Worm (Caenorhabditis elegans) whole organism, mixed stage, embryonic: ENCODE results near the gene ZK945.6.

Experiments used
- M03D4.4 ChIP-seq: sonication (generic microtip); optimal IDR thresholded peaks from 2 replicates; lab custom pipeline; 2017; ENCODE audit warnings: mild to moderate bottlenecking, missing genetic modification characterization, missing compliant biosample characterization
- bed-3 ChIP-seq: fragments of 200-800 bp; sonication (Bioruptor generic); optimal IDR thresholded peaks from 3 replicates; lab custom pipeline; 2018; ENCODE audit warnings: mild to moderate bottlenecking, missing genetic modification characterization, moderate library complexity, missing compliant biosample characterization
- blmp-1 ChIP-seq: fragments of 150-350 bp; optimal IDR thresholded peaks from 2 replicates; lab custom pipeline; 2014; ENCODE audit warnings: missing biosample characterization, missing genetic modification characterization
- ceh-39 ChIP-seq: fragments of 150-350 bp; optimal IDR thresholded peaks from 2 replicates; lab custom pipeline; 2014; ENCODE audit warnings: missing biosample characterization, missing genetic modification characterization
- ceh-43 ChIP-seq: fragments of 200-800 bp; sonication (Bioruptor generic); optimal IDR thresholded peaks from 2 replicates; lab custom pipeline; 2018; ENCODE audit warnings: mild to moderate bottlenecking, missing genetic modification characterization, moderate library complexity, missing compliant biosample characterization
- ceh-83 ChIP-seq: fragments of 200-800 bp; sonication (Bioruptor generic); optimal IDR thresholded peaks from 2 replicates; lab custom pipeline; 2018; ENCODE audit warnings: mild to moderate bottlenecking, missing genetic modification characterization, missing compliant biosample characterization
- ces-1 ChIP-seq: fragments of 150-350 bp; optimal IDR thresholded peaks from 2 replicates; lab custom pipeline; 2014; ENCODE audit warnings: missing biosample characterization, missing genetic modification reagents, missing genetic modification characterization
- cnd-1 ChIP-seq: fragments of 200-800 bp; sonication (Bioruptor generic); optimal IDR thresholded peaks from 2 replicates; lab custom pipeline; 2018; ENCODE audit warnings: mild to moderate bottlenecking, missing genetic modification characterization, missing compliant biosample characterization
- drap-1 ChIP-seq: fragments of 200-800 bp; sonication (Bioruptor generic); optimal IDR thresholded peaks from 3 replicates; lab custom pipeline; 2018; ENCODE audit warnings: mild to moderate bottlenecking, missing genetic modification characterization, missing compliant biosample characterization
- elt-1 ChIP-seq: sonication (generic microtip); optimal IDR thresholded peaks from 2 replicates; lab custom pipeline; 2017; ENCODE audit warnings: missing genetic modification characterization, mild to moderate bottlenecking, missing compliant biosample characterization, antibody characterized with exemption, moderate library complexity, borderline replicate concordance; ENCODE audit not compliant: insufficient read depth
- elt-3 ChIP-seq: fragments of 150-350 bp; optimal IDR thresholded peaks from 2 replicates; lab custom pipeline; 2014; ENCODE audit warnings: missing biosample characterization, missing genetic modification characterization
- flh-1 ChIP-seq: fragments of 200-800 bp; sonication (Bioruptor generic); optimal IDR thresholded peaks from 2 replicates; lab custom pipeline; 2018; ENCODE audit warnings: mild to moderate bottlenecking, missing genetic modification characterization, moderate library complexity, missing compliant biosample characterization
- ham-2 ChIP-seq: fragments of 200-800 bp; sonication (Bioruptor generic); optimal IDR thresholded peaks from 2 replicates; lab custom pipeline; 2018; ENCODE audit warnings: mild to moderate bottlenecking, missing genetic modification characterization, missing compliant biosample characterization
- hlh-1 ChIP-seq: fragments of 150-350 bp; optimal IDR thresholded peaks from 2 replicates; lab custom pipeline; 2014; ENCODE audit warnings: missing biosample characterization, missing genetic modification reagents, missing genetic modification characterization
- lsy-2 ChIP-seq: fragments of 150-350 bp; optimal IDR thresholded peaks from 2 replicates; lab custom pipeline; 2014; ENCODE audit warnings: missing biosample characterization, missing genetic modification characterization
- mab-5 ChIP-seq: fragments of 150-350 bp; optimal IDR thresholded peaks from 2 replicates; lab custom pipeline; 2014; ENCODE audit warnings: missing biosample characterization, missing genetic modification characterization
- mep-1 ChIP-seq: fragments of 150-350 bp; optimal IDR thresholded peaks from 2 replicates; lab custom pipeline; 2017; ENCODE audit warnings: missing biosample characterization, missing genetic modification reagents, missing genetic modification characterization, inconsistent platforms
- mls-2 ChIP-seq: sonication (generic microtip); optimal IDR thresholded peaks from 2 replicates; lab custom pipeline; 2016; ENCODE audit warnings: mild to moderate bottlenecking, missing genetic modification characterization, moderate library complexity, missing compliant biosample characterization
- nhr-12 ChIP-seq: fragments of 150-350 bp; optimal IDR thresholded peaks from 2 replicates; lab custom pipeline; 2014; ENCODE audit warnings: missing biosample characterization, missing genetic modification characterization
- nhr-2 ChIP-seq: fragments of 150-350 bp; optimal IDR thresholded peaks from 2 replicates; lab custom pipeline; 2014; ENCODE audit warnings: missing biosample characterization, missing genetic modification characterization
- nhr-237 ChIP-seq: fragments of 150-350 bp; optimal IDR thresholded peaks from 2 replicates; lab custom pipeline; 2014; ENCODE audit warnings: missing biosample characterization, missing genetic modification characterization
- nhr-28 ChIP-seq: fragments of 150-350 bp; optimal IDR thresholded peaks from 2 replicates; lab custom pipeline; 2014; ENCODE audit warnings: missing biosample characterization, missing genetic modification characterization
- nhr-76 ChIP-seq: sonication (generic microtip); optimal IDR thresholded peaks from 2 replicates; lab custom pipeline; 2017; ENCODE audit warnings: missing biosample characterization, missing genetic modification characterization
- pha-4 ChIP-seq: fragments of 150-350 bp; optimal IDR thresholded peaks from 2 replicates; lab custom pipeline; 2018; ENCODE audit warnings: missing biosample characterization, missing genetic modification reagents, missing genetic modification characterization
- sem-2 ChIP-seq: fragments of 200-800 bp; sonication (Bioruptor generic); optimal IDR thresholded peaks from 2 replicates; lab custom pipeline; 2018; ENCODE audit warnings: mild to moderate bottlenecking, missing genetic modification characterization, missing compliant biosample characterization
- snpc-4 ChIP-seq: fragments of 150-350 bp; optimal IDR thresholded peaks from 2 replicates; lab custom pipeline; 2014; ENCODE audit warnings: missing biosample characterization, missing genetic modification characterization
- sptf-1 ChIP-seq: sonication (generic microtip); optimal IDR thresholded peaks from 2 replicates; lab custom pipeline; 2017; ENCODE audit warnings: mild to moderate bottlenecking, missing genetic modification characterization, moderate library complexity, missing compliant biosample characterization
- tbx-8 ChIP-seq: fragments of 200-800 bp; sonication (Bioruptor generic); optimal IDR thresholded peaks from 2 replicates; lab custom pipeline; 2018; ENCODE audit warnings: mild to moderate bottlenecking, missing genetic modification characterization, moderate library complexity, missing compliant biosample characterization
- unc-120 ChIP-seq: sonication (generic microtip); optimal IDR thresholded peaks from 2 replicates; lab custom pipeline; 2017; ENCODE audit warnings: missing genetic modification characterization, missing compliant biosample characterization; ENCODE audit not compliant: poor library complexity, severe bottlenecking
- unc-39 ChIP-seq: fragments of 150-350 bp; optimal IDR thresholded peaks from 2 replicates; lab custom pipeline; 2014; ENCODE audit warnings: missing biosample characterization, missing genetic modification characterization
- unc-62 ChIP-seq: fragments of 150-350 bp; optimal IDR thresholded peaks from 2 replicates; lab custom pipeline; 2014; ENCODE audit warnings: missing biosample characterization, missing genetic modification reagents, missing genetic modification characterization
- zip-8 ChIP-seq: fragments of 150-350 bp; optimal IDR thresholded peaks from 2 replicates; lab custom pipeline; 2014; ENCODE audit warnings: missing biosample characterization, missing genetic modification characterization

ZK945.6 gene

DNA sequence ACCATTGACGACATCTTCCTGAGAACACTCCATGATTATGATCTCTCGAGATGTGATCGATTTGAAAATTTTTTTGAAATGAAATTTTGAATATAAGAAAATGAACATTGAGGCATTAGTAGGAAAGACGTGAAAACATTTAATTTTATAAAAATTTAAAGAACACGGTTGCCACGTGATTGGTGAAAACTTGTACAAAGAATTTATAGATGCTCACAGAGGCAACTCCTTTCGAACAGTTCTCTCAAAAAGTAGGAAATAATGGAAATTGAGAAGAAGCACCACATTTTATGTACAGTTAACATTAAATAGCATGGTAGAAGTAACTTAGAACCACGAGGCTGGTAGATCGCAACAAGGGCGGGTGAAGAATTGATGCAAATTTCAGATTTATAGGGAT lies at the start of gene ZK945.6:
Gene ZK945.6, minus strand, starts transcription at position 101 of the 400 bp plus-strand sequence.
- TF ChIP-seq mep-1 (tag; lab: Kevin White, UChicago) (no peak), blmp-1 (tag; lab: Kevin White, UChicago) (no peak), elt-3 (tag; lab: Kevin White, UChicago) (no peak), mls-2 (no peak), snpc-4 (tag; lab: Kevin White, UChicago) (no peak), tbx-8 (GFP tag; lab: Kevin White, UChicago) (no peak), ham-2 (no peak), unc-39 (tag; lab: Kevin White, UChicago) (no peak), bed-3 (GFP tag; lab: Kevin White, UChicago) (no peak), nhr-12 (tag; lab: Kevin White, UChicago) (no peak), ceh-39 (tag; lab: Kevin White, UChicago) (no peak), nhr-28 (tag; lab: Kevin White, UChicago) (no peak), hlh-1 (tag; lab: Kevin White, UChicago) (no peak), drap-1 (GFP tag; lab: Kevin White, UChicago) (no peak), nhr-2 (no peak), ces-1 (GFP tag; lab: Kevin White, UChicago) (no peak), flh-1 (GFP tag; lab: Kevin White, UChicago) (no peak), pha-4 (tag; lab: Kevin White, UChicago) (no peak)
- TF ChIP-seq, all 35 proteins: peak for 0

DNA sequence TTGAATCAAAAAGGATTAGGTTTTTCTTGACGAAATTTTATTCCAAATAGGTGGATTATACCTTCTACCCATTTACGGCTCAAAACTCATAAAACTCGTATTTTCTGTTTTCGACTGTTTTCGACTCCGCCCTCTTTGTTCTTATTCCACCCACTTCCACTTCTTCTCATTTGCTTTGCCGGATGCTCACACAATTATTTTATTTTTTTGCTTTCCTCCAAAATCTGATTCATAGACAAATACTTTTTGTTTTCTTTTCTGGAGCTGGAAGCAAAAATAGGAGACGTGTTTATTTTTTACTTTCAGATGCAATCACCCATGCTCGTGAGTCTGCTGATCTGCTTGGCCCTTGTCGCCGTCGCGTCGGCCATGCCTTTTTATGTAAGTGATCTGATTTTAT lies 48.3 kb upstream of the ZK945.6 start, which contains the start of gene nlp-63:
Gene nlp-63, plus strand, starts transcription at position 301 of the 400 bp plus-strand sequence.
- TF ChIP-seq unc-62 (GFP tag; lab: Kevin White, UChicago) = no peak
- TF ChIP-seq M03D4.4 (tag; lab: Kevin White, UChicago) = no peak
- no peak for TF ChIP-seq tbx-8 (GFP tag; lab: Kevin White, UChicago)
- TF ChIP-seq drap-1 (GFP tag; lab: Kevin White, UChicago) = no peak
- no peak for TF ChIP-seq mls-2
- TF ChIP-seq mab-5 (tag; lab: Kevin White, UChicago) = no peak
- TF ChIP-seq cnd-1 (tag; lab: Kevin White, UChicago) = no peak
- TF ChIP-seq nhr-12 (tag; lab: Kevin White, UChicago) = no peak
- no peak for TF ChIP-seq blmp-1 (tag; lab: Kevin White, UChicago)
- no peak for TF ChIP-seq bed-3 (GFP tag; lab: Kevin White, UChicago)
- no peak for TF ChIP-seq lsy-2
- TF ChIP-seq mep-1 (tag; lab: Kevin White, UChicago) = no peak
- TF ChIP-seq nhr-2 = no peak

DNA sequence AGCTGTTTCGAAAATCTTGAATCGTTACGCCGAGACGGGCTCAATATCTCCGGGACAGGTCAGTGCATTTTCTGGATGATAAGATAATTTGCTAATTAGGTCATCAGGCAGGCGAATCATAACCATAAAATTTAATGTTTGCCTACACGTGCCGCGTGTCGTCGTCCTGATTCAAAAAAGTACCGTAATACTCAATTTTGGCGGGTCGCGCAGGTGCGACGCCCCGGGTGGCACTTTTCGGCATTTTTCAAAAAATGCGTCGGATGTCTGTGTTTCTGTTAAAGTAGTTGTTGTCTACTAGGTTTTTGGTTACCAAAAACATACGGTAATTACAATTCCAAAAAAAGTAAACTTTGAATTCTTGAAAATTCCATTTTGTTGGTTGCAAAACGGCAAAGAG lies 40.7 kb upstream of the ZK945.6 start:
- no peak for TF ChIP-seq mls-2
- TF ChIP-seq nhr-2 = no peak
- no peak for TF ChIP-seq ceh-43 (GFP tag; lab: Kevin White, UChicago)
- no peak for TF ChIP-seq flh-1 (GFP tag; lab: Kevin White, UChicago)
- no peak for TF ChIP-seq unc-39 (tag; lab: Kevin White, UChicago)
- TF ChIP-seq blmp-1 (tag; lab: Kevin White, UChicago) = no peak
- TF ChIP-seq nhr-12 (tag; lab: Kevin White, UChicago) = no peak
- TF ChIP-seq nhr-76 (tag; lab: Kevin White, UChicago) = no peak
- no peak for TF ChIP-seq nhr-28 (tag; lab: Kevin White, UChicago)
- no peak for TF ChIP-seq unc-62 (GFP tag; lab: Kevin White, UChicago)
- TF ChIP-seq sem-2 = no peak
- no peak for TF ChIP-seq ceh-83 (GFP tag; lab: Kevin White, UChicago)
- TF ChIP-seq tbx-8 (GFP tag; lab: Kevin White, UChicago) = no peak
- no peak for TF ChIP-seq mab-5 (tag; lab: Kevin White, UChicago)
- TF ChIP-seq mep-1 (tag; lab: Kevin White, UChicago) = no peak

DNA sequence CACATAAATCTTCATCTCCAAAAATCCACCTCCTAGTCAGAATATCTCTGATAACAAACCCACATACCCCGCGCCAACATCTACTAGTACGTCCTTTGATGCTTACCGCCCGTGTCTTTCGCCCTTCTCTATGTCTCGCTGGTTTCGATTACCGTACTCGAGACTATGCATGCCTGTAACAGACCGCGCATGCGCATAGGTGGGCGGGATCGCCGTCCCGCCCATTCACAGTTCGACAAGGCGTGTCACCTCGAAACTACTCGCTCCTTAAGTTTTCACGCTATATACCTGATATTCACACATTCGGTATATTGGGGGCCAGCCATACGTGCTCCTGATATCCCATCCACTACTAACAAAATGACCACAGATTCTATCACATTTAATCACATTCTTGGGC lies 39.7 kb upstream of the ZK945.6 start, which contains the start of gene pax-3:
Gene pax-3, plus strand, starts transcription at position 83 of the 400 bp plus-strand sequence.
- TF ChIP-seq lsy-2 (peak; percentile 71), sptf-1 (tag; lab: Kevin White, UChicago) (no peak)
- TF ChIP-seq, all 35 proteins: peak for 1

DNA sequence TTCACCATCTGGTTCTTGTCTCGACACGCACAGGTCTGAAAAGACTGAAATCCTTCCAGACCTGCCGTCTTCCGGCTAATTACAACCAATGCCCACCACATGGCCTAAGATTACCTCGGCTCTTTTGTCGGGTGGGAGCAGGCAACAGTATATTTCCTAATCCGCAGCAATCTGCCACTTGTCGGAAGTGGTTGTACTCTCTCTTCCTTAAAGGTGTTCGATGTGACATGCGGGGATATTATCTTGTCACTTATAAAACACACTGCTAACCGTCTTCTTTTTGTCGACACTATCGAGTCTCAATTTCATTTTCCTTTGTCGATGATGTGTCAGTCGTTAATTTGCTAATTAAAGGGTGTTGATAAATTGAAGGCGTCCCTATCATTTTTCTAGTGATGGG lies 37.3 kb upstream of the ZK945.6 start, which contains the start of gene F27E5.3:
Gene F27E5.3, minus strand, starts transcription at position 101 of the 400 bp plus-strand sequence.
- TF ChIP-seq sem-2 (no peak), lsy-2 (no peak), drap-1 (GFP tag; lab: Kevin White, UChicago) (no peak), nhr-2 (peak; percentile 40)

DNA sequence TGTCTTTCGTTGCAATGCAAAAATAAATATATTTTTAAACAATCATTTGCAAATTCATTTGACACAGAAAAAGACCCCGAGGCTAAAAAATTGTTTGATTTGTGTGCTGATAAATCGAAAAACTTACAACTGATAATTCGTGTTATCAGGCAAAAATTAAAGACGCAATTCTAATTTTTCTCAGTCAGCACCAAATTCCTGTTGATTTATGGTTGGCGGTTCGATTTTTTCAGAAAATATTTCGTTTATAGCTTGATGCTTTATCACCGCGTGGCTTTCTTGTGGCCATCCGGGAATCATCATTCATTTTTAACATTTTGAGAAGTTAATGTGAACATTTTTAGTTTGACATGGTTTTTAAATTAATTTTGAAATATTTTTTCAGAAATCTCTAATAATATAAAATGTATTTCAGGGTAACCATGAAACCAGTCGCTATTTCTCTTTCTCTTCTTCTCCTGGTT lies 32.4 kb upstream of the ZK945.6 start, which contains the start of gene asah-2:
Gene asah-2, plus strand, starts transcription at position 414 of the 464 bp plus-strand sequence.
- TF ChIP-seq hlh-1 (tag; lab: Kevin White, UChicago) (no peak), cnd-1 (tag; lab: Kevin White, UChicago) (no peak), nhr-237 (tag; lab: Kevin White, UChicago) (no peak), snpc-4 (tag; lab: Kevin White, UChicago) (no peak), nhr-28 (tag; lab: Kevin White, UChicago) (no peak), nhr-2 (no peak), zip-8 (tag; lab: Kevin White, UChicago) (no peak), ceh-83 (GFP tag; lab: Kevin White, UChicago) (no peak), blmp-1 (tag; lab: Kevin White, UChicago) (no peak), elt-1 (tag; lab: Kevin White, UChicago) (no peak), sem-2 (no peak), drap-1 (GFP tag; lab: Kevin White, UChicago) (no peak), unc-120 (tag; lab: Kevin White, UChicago) (no peak), sptf-1 (tag; lab: Kevin White, UChicago) (no peak), nhr-76 (tag; lab: Kevin White, UChicago) (no peak), mep-1 (tag; lab: Kevin White, UChicago) (no peak), bed-3 (GFP tag; lab: Kevin White, UChicago) (no peak), ces-1 (GFP tag; lab: Kevin White, UChicago) (no peak), pha-4 (tag; lab: Kevin White, UChicago) (no peak)
- TF ChIP-seq, all 35 proteins: peak for 0
